Worm (Caenorhabditis elegans) whole organism, L4 larva: ENCODE results near the gene sco-1.

Experiments
- D1046.2 ChIP-seq: fragments of 200-800 bp; sonication (Bioruptor generic); IDR thresholded peaks from 2 replicates; pipeline ENCODE4 v1.3.6; 2022; ENCODE audit warnings: missing genetic modification characterization, missing compliant biosample characterization
- R02D3.7 ChIP-seq: fragments of 150-350 bp; sonication (generic microtip); optimal IDR thresholded peaks from 3 replicates; lab custom pipeline; 2014; ENCODE audit warnings: missing biosample characterization, missing genetic modification characterization
- aha-1 ChIP-seq: fragments of 150-350 bp; peaks from one replicate; lab custom pipeline; 2014; ENCODE audit warnings: missing biosample characterization, missing genetic modification characterization
- ceh-20 ChIP-seq: fragments of 200-800 bp; sonication (Bioruptor generic); IDR thresholded peaks from 2 replicates; pipeline ENCODE4 v1.3.6; 2022; ENCODE audit warnings: missing genetic modification reagents, missing genetic modification characterization, missing compliant biosample characterization
- ceh-28 ChIP-seq: fragments of 150-350 bp; optimal IDR thresholded peaks from 2 replicates; lab custom pipeline; 2014; ENCODE audit warnings: missing biosample characterization, missing genetic modification reagents, missing genetic modification characterization
- ceh-32 ChIP-seq: sonication (generic microtip); optimal IDR thresholded peaks from 2 replicates; lab custom pipeline; 2016; ENCODE audit warnings: mild to moderate bottlenecking, missing genetic modification characterization, missing compliant biosample characterization; ENCODE audit not compliant: poor library complexity
- ceh-62 ChIP-seq: sonication (generic microtip); optimal IDR thresholded peaks from 2 replicates; lab custom pipeline; 2017; ENCODE audit warnings: missing biosample characterization, missing genetic modification characterization
- daf-12 ChIP-seq: fragments of 150-350 bp; optimal IDR thresholded peaks from 2 replicates; lab custom pipeline; 2014; ENCODE audit warnings: missing biosample characterization, missing genetic modification reagents, missing genetic modification characterization
- daf-16 ChIP-seq, 3 experiments: sonication (generic microtip); optimal IDR thresholded peaks; 2 replicates each; lab custom pipeline; 2016 to 2017; ENCODE audit warnings: missing genetic modification characterization in 3 of 3, missing genetic modification reagents in 3 of 3, mild to moderate bottlenecking in 2 of 3, missing compliant biosample characterization in 2 of 3, missing biosample characterization in 1 of 3, moderate library complexity in 1 of 3
- daf-19 ChIP-seq: fragments of 200-800 bp; sonication (Bioruptor generic); conservative IDR thresholded peaks from 2 replicates; pipeline ENCODE4 v1.3.6; 2022; ENCODE audit warnings: missing genetic modification characterization, missing compliant biosample characterization
- dmd-6 ChIP-seq: fragments of 200-800 bp; sonication (Bioruptor generic); IDR thresholded peaks from 2 replicates; pipeline ENCODE4 v1.3.6; 2022; ENCODE audit warnings: missing genetic modification reagents, missing genetic modification characterization, missing compliant biosample characterization
- dmd-9 ChIP-seq: fragments of 200-800 bp; sonication (Bioruptor generic); IDR thresholded peaks from 2 replicates; pipeline ENCODE4 v1.3.6; 2022; ENCODE audit warnings: missing genetic modification reagents, missing genetic modification characterization, missing compliant biosample characterization
- duxl-1 ChIP-seq: sonication (generic microtip); optimal IDR thresholded peaks from 2 replicates; lab custom pipeline; 2016; ENCODE audit warnings: mild to moderate bottlenecking, missing genetic modification characterization, moderate library complexity, missing compliant biosample characterization; ENCODE audit not compliant: poor library complexity
- egl-27 ChIP-seq: sonication (generic microtip); optimal IDR thresholded peaks from 3 replicates; lab custom pipeline; 2017; ENCODE audit warnings: missing biosample characterization, missing genetic modification reagents, missing genetic modification characterization
- egl-43 ChIP-seq: fragments of 200-800 bp; sonication (Bioruptor generic); IDR thresholded peaks from 2 replicates; pipeline ENCODE4 v1.3.6; 2022; ENCODE audit warnings: missing genetic modification reagents, missing genetic modification characterization, missing compliant biosample characterization
- hlh-11 ChIP-seq: fragments of 200-800 bp; sonication (Bioruptor generic); optimal IDR thresholded peaks from 2 replicates; lab custom pipeline; 2018; ENCODE audit warnings: mild to moderate bottlenecking, missing genetic modification characterization, missing compliant biosample characterization
- lin-1 ChIP-seq: fragments of 200-800 bp; sonication (Bioruptor generic); IDR thresholded peaks from 2 replicates; pipeline ENCODE4 v1.3.6; 2022; ENCODE audit warnings: missing genetic modification reagents, missing genetic modification characterization, missing compliant biosample characterization
- madf-9 ChIP-seq: fragments of 200-800 bp; sonication (Bioruptor generic); conservative IDR thresholded peaks from 2 replicates; pipeline ENCODE4 v1.3.6; 2022; ENCODE audit warnings: missing genetic modification reagents, missing genetic modification characterization, missing compliant biosample characterization
- mep-1 ChIP-seq: fragments of 150-350 bp; sonication (generic microtip); optimal IDR thresholded peaks from 3 replicates; lab custom pipeline; 2014; ENCODE audit warnings: missing biosample characterization, missing genetic modification characterization
- mxl-3 ChIP-seq: fragments of 200-800 bp; sonication (Bioruptor generic); optimal IDR thresholded peaks from 2 replicates; lab custom pipeline; 2018; ENCODE audit warnings: mild to moderate bottlenecking, missing genetic modification characterization, missing compliant biosample characterization
- nhr-48 ChIP-seq: sonication (generic microtip); optimal IDR thresholded peaks from 2 replicates; lab custom pipeline; 2016; ENCODE audit warnings: mild to moderate bottlenecking, missing genetic modification characterization, missing compliant biosample characterization
- nhr-6 ChIP-seq: fragments of 150-350 bp; optimal IDR thresholded peaks from 2 replicates; lab custom pipeline; 2014; ENCODE audit warnings: missing biosample characterization, missing genetic modification characterization
- nhr-77 ChIP-seq: fragments of 150-350 bp; optimal IDR thresholded peaks from 2 replicates; lab custom pipeline; 2014; ENCODE audit warnings: missing biosample characterization, missing genetic modification characterization
- pqm-1 ChIP-seq: sonication (generic microtip); optimal IDR thresholded peaks from 2 replicates; lab custom pipeline; 2017; ENCODE audit warnings: missing biosample characterization, missing genetic modification characterization
- sdz-12 ChIP-seq: fragments of 200-800 bp; sonication (Bioruptor generic); optimal IDR thresholded peaks from 2 replicates; lab custom pipeline; 2018; ENCODE audit warnings: mild to moderate bottlenecking, missing genetic modification characterization, missing compliant biosample characterization
- tag-97 ChIP-seq: fragments of 200-800 bp; sonication (Bioruptor generic); IDR thresholded peaks from 2 replicates; pipeline ENCODE4 v1.3.6; 2022; ENCODE audit warnings: missing genetic modification characterization, missing compliant biosample characterization
- unc-39 ChIP-seq: sonication (generic microtip); optimal IDR thresholded peaks from 2 replicates; lab custom pipeline; 2017; ENCODE audit warnings: missing biosample characterization, missing genetic modification characterization
- unc-62 ChIP-seq, 3 experiments: fragments of 150-350 bp in 1 of 3; sonication (generic microtip); optimal IDR thresholded peaks in 2 of 3; peaks in 1 of 3; 1 replicate in 1 of 3; 2 replicates in 2 of 3; lab custom pipeline; 2014 to 2017; ENCODE audit warnings: missing biosample characterization in 3 of 3, missing genetic modification characterization in 3 of 3, missing genetic modification reagents in 3 of 3, missing genotype in 1 of 3
- vab-7 ChIP-seq: fragments of 200-800 bp; sonication (Bioruptor generic); IDR thresholded peaks from 2 replicates; pipeline ENCODE4 v1.3.6; 2022; ENCODE audit warnings: missing genetic modification reagents, missing genetic modification characterization, missing compliant biosample characterization
- zip-2 ChIP-seq: fragments of 150-350 bp; optimal IDR thresholded peaks from 2 replicates; lab custom pipeline; 2014; ENCODE audit warnings: missing biosample characterization, missing genetic modification characterization

sco-1 gene

DNA sequence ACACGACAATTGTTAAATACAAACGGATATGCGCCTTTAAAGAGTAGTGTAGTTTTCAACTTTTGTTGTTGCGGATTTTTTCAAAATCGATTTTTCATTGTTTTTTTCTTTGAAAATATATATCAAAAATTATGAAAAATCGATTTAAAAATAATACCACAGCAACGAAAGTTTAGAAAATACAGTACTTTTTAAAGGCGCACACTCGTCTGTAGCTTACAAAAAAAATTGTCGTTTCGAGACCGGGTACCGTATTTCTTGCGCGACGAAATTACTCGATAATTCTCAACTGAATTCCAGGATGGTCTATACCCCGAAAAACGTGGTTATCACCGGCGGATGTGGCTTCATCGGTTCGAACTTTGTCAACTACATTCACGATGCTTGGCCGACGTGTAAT lies 4.7 kb upstream of the sco-1 start, which contains the start of gene rml-4:
rml-4 (plus strand) TSS at position 301 of the 400 bp plus-strand sequence.
- TF ChIP-seq ceh-62 (no peak), nhr-77 (tag; lab: Kevin White, UChicago) (no peak), lin-1 (GFP tag; lab: Robert Waterston, UW) (no peak), mxl-3 (GFP tag; lab: Kevin White, UChicago) (no peak)

DNA sequence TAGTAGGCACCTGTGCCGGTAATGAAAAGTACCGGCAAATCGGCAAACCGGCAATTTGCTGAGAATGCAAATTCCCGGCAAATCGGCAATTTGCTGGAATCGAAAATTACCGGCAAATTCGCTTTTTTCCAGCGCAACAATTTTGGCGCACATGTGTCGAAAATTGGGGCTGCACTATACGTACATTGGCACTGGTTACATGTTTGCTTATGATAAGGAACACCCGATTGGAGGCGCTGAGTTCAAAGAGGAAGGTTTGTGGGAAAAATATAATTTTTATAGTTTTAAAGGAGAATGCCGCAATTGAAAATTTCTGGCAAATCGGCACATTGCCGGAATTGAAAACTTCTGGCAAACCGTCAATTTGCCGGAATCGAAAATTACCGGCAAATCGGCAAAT lies 2.2 kb upstream of the sco-1 start:
- TF ChIP-seq aha-1 (tag; lab: Kevin White, UChicago) (peak; percentile 57), sdz-12 (GFP tag; lab: Kevin White, UChicago) (no peak), pqm-1 (tag; lab: Kevin White, UChicago) (peak; percentile 16)

DNA sequence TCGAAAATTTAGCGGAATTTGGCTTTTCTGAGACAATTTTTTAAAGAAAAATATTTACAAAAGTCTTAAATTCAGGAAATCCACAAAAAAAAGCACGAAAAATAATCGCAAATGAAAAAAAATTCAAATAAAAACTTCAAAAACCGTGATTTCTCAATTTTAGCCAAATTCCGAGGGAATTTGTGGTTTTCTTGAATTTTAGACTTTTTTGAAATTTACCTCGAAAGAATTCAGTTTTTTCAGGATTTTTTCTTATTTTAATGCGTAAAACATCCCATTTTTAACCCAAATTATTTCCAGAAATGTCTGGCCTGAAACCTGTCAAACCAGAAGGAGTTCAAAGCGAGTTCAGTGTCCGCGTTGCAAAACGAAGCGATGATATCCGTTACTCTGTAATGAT lies 1.9 kb downstream of the sco-1 start, which contains the start of gene gtf-2F1:
gtf-2F1 (plus strand) TSS at position 301 of the 400 bp plus-strand sequence.
- TF ChIP-seq unc-62 (GFP tag; optimal IDR thresholded peaks at IDR 0.05 in 1 of 2; lab: Kevin White, UChicago) (peak in 1 of 2 experiments; percentile 41), unc-62 (tag; optimal IDR thresholded peaks at IDR 0.05; lab: Kevin White, UChicago) (no peak), mep-1 (no peak), vab-7 (GFP tag; lab: Robert Waterston, UW) (no peak), ceh-28 (tag; lab: Kevin White, UChicago) (no peak), lin-1 (GFP tag; lab: Robert Waterston, UW) (no peak), duxl-1 (tag; lab: Kevin White, UChicago) (no peak), zip-2 (tag; lab: Kevin White, UChicago) (no peak)

DNA sequence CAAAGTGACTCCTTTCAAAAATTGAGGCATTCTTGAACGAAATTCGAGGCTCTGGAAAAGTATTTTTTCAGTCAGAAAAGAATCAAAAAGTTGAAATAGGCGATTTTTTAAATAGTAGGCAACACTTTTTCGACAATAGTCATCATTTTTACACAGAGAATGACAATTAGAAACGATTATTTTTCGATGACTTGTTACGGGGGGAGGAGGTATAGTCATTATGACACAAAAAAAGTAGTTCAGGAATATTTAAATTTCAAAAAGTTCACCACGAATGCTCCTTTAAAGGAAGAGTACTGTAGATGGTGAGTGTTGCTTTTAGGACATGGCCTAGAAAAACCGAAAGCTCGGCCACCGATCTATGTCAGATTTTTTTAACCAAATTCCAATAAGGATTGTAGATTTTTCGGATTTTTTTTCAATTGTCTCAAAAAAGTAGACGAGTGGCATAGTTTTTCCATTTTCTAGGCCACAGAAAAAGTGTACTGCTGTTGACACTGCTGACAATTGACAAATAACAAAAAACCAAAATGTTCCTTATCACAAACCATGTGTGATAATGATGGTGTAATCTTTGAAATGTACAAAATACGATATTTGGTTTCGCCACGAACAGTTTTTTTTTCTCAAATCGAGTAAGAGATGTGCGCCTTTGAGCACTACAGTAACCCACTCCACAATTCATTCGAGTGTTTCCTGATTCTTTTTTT lies 7.6 kb downstream of the sco-1 start, which contains the start of gene Y52E8A.3:
Y52E8A.3 (minus strand) TSS at position 51 of the 710 bp plus-strand sequence.
- peak in 1 of 2 experiments; percentile 91 for TF ChIP-seq unc-62 (GFP tag; optimal IDR thresholded peaks at IDR 0.05 in 1 of 2; lab: Kevin White, UChicago)
- no peak for TF ChIP-seq unc-62 (tag; optimal IDR thresholded peaks at IDR 0.05; lab: Kevin White, UChicago)
- no peak for TF ChIP-seq daf-16 (GFP tag; optimal IDR thresholded peaks at IDR 0.05; lab: Kevin White, UChicago)
- TF ChIP-seq daf-16 (tag; optimal IDR thresholded peaks at IDR 0.05; lab: Kevin White, UChicago): peak; percentile 60
- TF ChIP-seq ceh-28 (tag; lab: Kevin White, UChicago): no peak

DNA sequence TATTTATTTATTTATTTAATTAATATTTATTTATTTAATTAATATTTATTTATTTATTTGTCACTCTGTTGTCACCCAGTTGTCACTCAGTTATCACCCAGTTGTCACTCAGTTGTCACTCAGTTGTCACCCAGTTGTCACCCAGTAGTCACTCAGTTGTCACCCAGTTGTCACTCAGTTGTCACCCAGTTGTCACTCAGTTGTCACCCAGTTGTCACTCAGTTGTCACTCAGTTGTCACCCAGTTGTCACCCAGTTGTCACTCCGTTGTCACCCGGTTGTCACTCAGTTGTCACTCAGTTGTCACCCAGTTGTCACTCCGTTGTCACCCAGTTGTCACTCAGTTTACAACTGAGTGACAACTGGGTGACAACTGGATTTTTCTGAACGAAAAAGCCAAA lies 9.7 kb downstream of the sco-1 start:
- peak; percentile 70; the same call in 1 of the 2 replicates for TF ChIP-seq dmd-9 (GFP tag; lab: Robert Waterston, UW)
- 0 out of 2 replicates have a peak, but pooled peaks have one; percentile 15 for TF ChIP-seq D1046.2 (GFP tag; lab: Robert Waterston, UW)
- 0 out of 2 replicates have a peak, but pooled peaks have one; percentile 5 for TF ChIP-seq egl-43 (GFP tag; lab: Robert Waterston, UW)
- TF ChIP-seq ceh-20 (GFP tag; lab: Robert Waterston, UW): peak; percentile 51; the same call in 1 of the 2 replicates

DNA sequence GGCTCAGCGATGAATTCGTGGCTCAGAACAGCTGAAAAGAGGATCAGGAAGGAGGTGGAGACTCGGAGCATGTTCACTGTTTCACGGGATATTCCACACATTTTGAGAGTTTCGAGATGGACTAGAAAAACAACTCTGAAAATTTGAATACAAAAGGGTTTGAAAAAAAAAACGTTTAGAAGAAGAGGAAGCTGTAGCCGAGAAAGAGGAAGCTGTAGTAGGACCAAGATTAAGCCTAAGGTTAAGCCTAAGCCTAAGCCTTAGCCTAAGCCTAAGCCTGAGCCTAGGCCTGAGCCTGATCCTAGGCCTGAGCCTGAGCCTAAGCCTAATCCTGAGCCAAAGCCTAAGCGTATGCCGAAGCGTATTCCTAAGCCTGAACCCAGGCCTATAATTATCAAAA lies 12.7 kb downstream of the sco-1 start, which contains the start of gene plep-1:
plep-1 (minus strand) TSS at position 101 of the 400 bp plus-strand sequence.
- TF ChIP-seq hlh-11 (tag; lab: Kevin White, UChicago) (no peak), daf-19 (no peak), egl-43 (GFP tag; lab: Robert Waterston, UW) (no peak), daf-12 (tag; lab: Kevin White, UChicago) (no peak), egl-27 (tag; lab: Kevin White, UChicago) (no peak), unc-39 (tag; lab: Kevin White, UChicago) (no peak), R02D3.7 (tag; lab: Kevin White, UChicago) (no peak), nhr-6 (no peak), ceh-32 (tag; lab: Kevin White, UChicago) (no peak), ceh-20 (GFP tag; lab: Robert Waterston, UW) (no peak), dmd-6 (no peak), nhr-48 (tag; lab: Kevin White, UChicago) (no peak), unc-62 (GFP tag; optimal IDR thresholded peaks at IDR 0.05 in 1 of 2; lab: Kevin White, UChicago) (no peak), unc-62 (tag; optimal IDR thresholded peaks at IDR 0.05; lab: Kevin White, UChicago) (no peak), madf-9 (GFP tag; lab: Robert Waterston, UW) (no peak), tag-97 (no peak)
